Worm (Caenorhabditis elegans): ENCODE measurements around the gene R144.12.

The R144.12 gene

ce11 chrIII:4984444-4985086 is 22.2 kb downstream of the R144.12 start, which contains the start of gene C27F2.7 (continued):
- TF ChIP-seq rec-8 (tag; optimal IDR thresholded peaks at IDR 0.05): no peak
- TF ChIP-seq somi-1 (GFP tag; optimal IDR thresholded peaks at IDR 0.05): no peak
- no peak for TF ChIP-seq cebp-2 (GFP tag; IDR thresholded peaks at IDR 0.05)
- no peak for TF ChIP-seq attf-3 (GFP tag; conservative IDR thresholded peaks at IDR 0.05)
- no peak for TF ChIP-seq K12H6.12 (tag; optimal IDR thresholded peaks at IDR 0.05)
- TF ChIP-seq ceh-100 (GFP tag; IDR thresholded peaks at IDR 0.05): no peak
- no peak for TF ChIP-seq F52B5.7 (tag; optimal IDR thresholded peaks at IDR 0.05)
- no peak for TF ChIP-seq mel-28 (tag; optimal IDR thresholded peaks at IDR 0.05; ENCODE audit: borderline replicate concordance)
- TF ChIP-seq Y67H2A.10 (GFP tag; conservative IDR thresholded peaks at IDR 0.05): no peak
- no peak for TF ChIP-seq lin-26 (GFP tag; IDR thresholded peaks at IDR 0.05)
- no peak for TF ChIP-seq zim-3 (tag; optimal IDR thresholded peaks at IDR 0.05)
- TF ChIP-seq snpc-1.1 (tag; optimal IDR thresholded peaks at IDR 0.05; ENCODE audit: insufficient read depth): no peak
- peak; percentile 95 for TF ChIP-seq nfyb-1 (GFP tag; IDR thresholded peaks at IDR 0.05)
- TF ChIP-seq Y79H2A.3 (GFP tag; conservative IDR thresholded peaks at IDR 0.05): peak; percentile 73; the same call in 1 of the 2 replicates
- peak; percentile 76 for TF ChIP-seq F33H1.4 (GFP tag; IDR thresholded peaks at IDR 0.05)
- TF ChIP-seq ama-1 (optimal IDR thresholded peaks at IDR 0.05): no peak
- TF ChIP-seq ama-1 (GFP tag; optimal IDR thresholded peaks at IDR 0.05): no peak
- peak; percentile 75 for TF ChIP-seq lin-54 (GFP tag; optimal IDR thresholded peaks at IDR 0.05)
- peak; percentile 80 for TF ChIP-seq xnd-1 (tag; optimal IDR thresholded peaks at IDR 0.05)
- TF ChIP-seq T26A5.8 (tag; optimal IDR thresholded peaks at IDR 0.05): no peak
- no peak for TF ChIP-seq ZK185.1 (tag; optimal IDR thresholded peaks at IDR 0.05; ENCODE audit: poor library complexity, severe bottlenecking)
- peak; percentile 28 for TF ChIP-seq him-1 (tag; optimal IDR thresholded peaks at IDR 0.05)
- no peak for TF ChIP-seq B0035.1 (tag; optimal IDR thresholded peaks at IDR 0.05)
- TF ChIP-seq C06A6.2 (GFP tag; conservative IDR thresholded peaks at IDR 0.05): no peak
- no peak for TF ChIP-seq ceh-27 (GFP tag; optimal IDR thresholded peaks at IDR 0.05)
- TF ChIP-seq T07F8.4 (tag; optimal IDR thresholded peaks at IDR 0.05): no peak
- TF ChIP-seq ztf-18 (tag; optimal IDR thresholded peaks at IDR 0.05): peak; percentile 46
- TF ChIP-seq cebp-1 (GFP tag; IDR thresholded peaks at IDR 0.05): no peak
- TF ChIP-seq cebp-1 (tag; optimal IDR thresholded peaks at IDR 0.05): no peak
- no peak for TF ChIP-seq ztf-22 (GFP tag; optimal IDR thresholded peaks at IDR 0.05)
- TF ChIP-seq athp-1 (tag; optimal IDR thresholded peaks at IDR 0.05): peak; percentile 67
- TF ChIP-seq die-1 (tag; optimal IDR thresholded peaks at IDR 0.05): no peak
- peak; percentile 79 for TF ChIP-seq B0336.3 (GFP tag; IDR thresholded peaks at IDR 0.05)
- TF ChIP-seq madf-8 (GFP tag; conservative IDR thresholded peaks at IDR 0.05): peak; percentile 90
- no peak for TF ChIP-seq F22D6.2 (tag; optimal IDR thresholded peaks at IDR 0.05)
- TF ChIP-seq tlf-1 (GFP tag; optimal IDR thresholded peaks at IDR 0.05): peak; percentile 60
- peak; percentile 91 for TF ChIP-seq ceh-91 (GFP tag; IDR thresholded peaks at IDR 0.05)
- no peak for TF ChIP-seq snpc-1.3 (tag; optimal IDR thresholded peaks at IDR 0.05; ENCODE audit: insufficient read depth)
- peak; percentile 92 for TF ChIP-seq nfya-2 (GFP tag; IDR thresholded peaks at IDR 0.05)
- TF ChIP-seq ceh-79 (tag; optimal IDR thresholded peaks at IDR 0.05): no peak
- TF ChIP-seq Y53G8AR.9 (GFP tag; conservative IDR thresholded peaks at IDR 0.05): 0 out of 2 replicates have a peak, but pooled peaks have one; percentile 57
- TF ChIP-seq F23B12.7 (tag; optimal IDR thresholded peaks at IDR 0.05; ENCODE audit: insufficient read depth): no peak
- no peak for TF ChIP-seq egl-18 (GFP tag; IDR thresholded peaks at IDR 0.05)
- no peak for TF ChIP-seq chd-7 (tag; optimal IDR thresholded peaks at IDR 0.05)
- no peak for TF ChIP-seq nhr-27 (tag; optimal IDR thresholded peaks at IDR 0.05)
- TF ChIP-seq nhr-120 (GFP tag; IDR thresholded peaks at IDR 0.05): no peak
